Worm (Caenorhabditis elegans): Measurements from ENCODE around the gene cyk-4.

Gene cyk-4

ce11 chrIII:13765782-13766181 lies 5.2 kb downstream of the cyk-4 start:
- TF ChIP-seq daf-12 (tag; optimal IDR thresholded peaks at IDR 0.05) = no peak
- TF ChIP-seq fkh-10 (GFP tag; optimal IDR thresholded peaks at IDR 0.05) = no peak
- TF ChIP-seq tbx-2 (tag; optimal IDR thresholded peaks at IDR 0.05) = no peak
- no peak for TF ChIP-seq elt-2 (tag; optimal IDR thresholded peaks at IDR 0.05)

ce11 chrIII:13763260-13764112 lies 7.5 kb downstream of the cyk-4 start:
- peak; percentile 42 for TF ChIP-seq jun-1 (tag; optimal IDR thresholded peaks at IDR 0.05)
- peak; percentile 80 for TF ChIP-seq nhr-43 (tag; optimal IDR thresholded peaks at IDR 0.05; ENCODE audit: poor library complexity, severe bottlenecking)
- TF ChIP-seq elt-3 (tag; optimal IDR thresholded peaks at IDR 0.05) = peak in 1 of 3 experiments; percentile 7
- TF ChIP-seq snpc-4 (tag; optimal IDR thresholded peaks at IDR 0.05) = peak; percentile 19
- TF ChIP-seq pqm-1 (tag; optimal IDR thresholded peaks at IDR 0.05) = peak; percentile 44
- no peak for TF ChIP-seq nhr-77 (tag; optimal IDR thresholded peaks at IDR 0.05)
- TF ChIP-seq nhr-23 (tag; optimal IDR thresholded peaks at IDR 0.05) = peak; percentile 56
- no peak for TF ChIP-seq fkh-10 (GFP tag; optimal IDR thresholded peaks at IDR 0.05)
- TF ChIP-seq nfya-1 (tag; optimal IDR thresholded peaks at IDR 0.05; ENCODE audit: insufficient read depth) = peak; percentile 45
- peak; percentile 68 for TF ChIP-seq hmg-11 (tag; optimal IDR thresholded peaks at IDR 0.05)
- peak; percentile 8 for TF ChIP-seq elt-2 (tag; optimal IDR thresholded peaks at IDR 0.05)
- peak; percentile 10 for TF ChIP-seq egl-27 (tag; optimal IDR thresholded peaks at IDR 0.05)
- peak; percentile 57 for TF ChIP-seq ama-1 (optimal IDR thresholded peaks at IDR 0.05)
- TF ChIP-seq nhr-237 (tag; optimal IDR thresholded peaks at IDR 0.05) = no peak
- peak; percentile 19 for TF ChIP-seq lin-39 (tag; optimal IDR thresholded peaks at IDR 0.05)
- TF ChIP-seq unc-39 (tag; optimal IDR thresholded peaks at IDR 0.05) = no peak
- peak; percentile 54 for TF ChIP-seq pha-4 (tag; optimal IDR thresholded peaks at IDR 0.05)

- TF ChIP-seq pqm-1 (tag; optimal IDR thresholded peaks at IDR 0.05) = peak; percentile 63
- no peak for TF ChIP-seq aly-2 (tag; optimal IDR thresholded peaks at IDR 0.05)
- TF ChIP-seq egl-27 (tag; optimal IDR thresholded peaks at IDR 0.05) = no peak
- no peak for TF ChIP-seq elt-1 (tag; optimal IDR thresholded peaks at IDR 0.05)
- TF ChIP-seq snpc-4 (tag; optimal IDR thresholded peaks at IDR 0.05) = no peak
- TF ChIP-seq ztf-4 (tag; optimal IDR thresholded peaks at IDR 0.05) = no peak
- TF ChIP-seq jun-1 (tag; optimal IDR thresholded peaks at IDR 0.05) = peak; percentile 12
- TF ChIP-seq hmg-11 (tag; optimal IDR thresholded peaks at IDR 0.05) = no peak
- TF ChIP-seq elt-3 (tag; optimal IDR thresholded peaks at IDR 0.05) = no peak
- no peak for TF ChIP-seq lin-15B (tag; optimal IDR thresholded peaks at IDR 0.05)
- TF ChIP-seq unc-39 (tag; optimal IDR thresholded peaks at IDR 0.05) = no peak
- TF ChIP-seq egl-5 (tag; optimal IDR thresholded peaks at IDR 0.05) = no peak
- no peak for TF ChIP-seq ama-1 (optimal IDR thresholded peaks at IDR 0.05)
- TF ChIP-seq nhr-23 (tag; optimal IDR thresholded peaks at IDR 0.05) = peak; percentile 24
- no peak for TF ChIP-seq nhr-77 (tag; optimal IDR thresholded peaks at IDR 0.05)
- TF ChIP-seq ceh-82 (tag; optimal IDR thresholded peaks at IDR 0.05) = no peak
- TF ChIP-seq nhr-76 (tag; optimal IDR thresholded peaks at IDR 0.05) = no peak
- TF ChIP-seq nhr-12 (tag; optimal IDR thresholded peaks at IDR 0.05) = no peak
- no peak for TF ChIP-seq daf-12 (tag; optimal IDR thresholded peaks at IDR 0.05)
- peak; percentile 76 for TF ChIP-seq elt-2 (tag; optimal IDR thresholded peaks at IDR 0.05)
- TF ChIP-seq nhr-28 (tag; optimal IDR thresholded peaks at IDR 0.05) = no peak
- TF ChIP-seq ceh-16 (tag; optimal IDR thresholded peaks at IDR 0.05) = no peak
- no peak for TF ChIP-seq ztf-11 (tag; optimal IDR thresholded peaks at IDR 0.05)
- TF ChIP-seq ceh-28 (tag; optimal IDR thresholded peaks at IDR 0.05) = no peak
- TF ChIP-seq nfya-1 (tag; optimal IDR thresholded peaks at IDR 0.05; ENCODE audit: insufficient read depth) = no peak
- TF ChIP-seq nhr-43 (tag; optimal IDR thresholded peaks at IDR 0.05; ENCODE audit: poor library complexity, severe bottlenecking) = no peak
- TF ChIP-seq nhr-25 (tag; optimal IDR thresholded peaks at IDR 0.05) = no peak
Measured at ce11 chrIII:13762046-13762445, 9.0 kb downstream of the cyk-4 start, which contains the start of gene dbn-1. Gene dbn-1, minus strand, starts transcription at chrIII:13762069.

ce11 chrIII:13761022-13761421 lies 10.0 kb downstream of the cyk-4 start:
- TF ChIP-seq zag-1 (tag; optimal IDR thresholded peaks at IDR 0.05) = no peak
- TF ChIP-seq lsy-12 (tag; optimal IDR thresholded peaks at IDR 0.05) = no peak
- no peak for TF ChIP-seq tbx-2 (tag; optimal IDR thresholded peaks at IDR 0.05)
- TF ChIP-seq elt-2 (tag; optimal IDR thresholded peaks at IDR 0.05) = no peak
- no peak for TF ChIP-seq nhr-67 (tag; optimal IDR thresholded peaks at IDR 0.05)
- TF ChIP-seq daf-12 (tag; optimal IDR thresholded peaks at IDR 0.05) = no peak
- no peak for TF ChIP-seq egl-5 (tag; optimal IDR thresholded peaks at IDR 0.05)
- TF ChIP-seq ztf-11 (tag; optimal IDR thresholded peaks at IDR 0.05) = no peak
